Worm (Caenorhabditis elegans) whole organism, early embryonic: ENCODE measurements around the gene sra-9.

Experiments used
- B0310.2 ChIP-seq: sonication (generic microtip); optimal IDR thresholded peaks from 2 replicates; lab custom pipeline; 2016; ENCODE audit warnings: mild to moderate bottlenecking, missing genetic modification characterization, missing compliant biosample characterization
- F13C5.2 ChIP-seq: sonication (generic microtip); optimal IDR thresholded peaks from 2 replicates; lab custom pipeline; 2017; ENCODE audit warnings: mild to moderate bottlenecking, missing genetic modification characterization, inconsistent platforms, missing compliant biosample characterization
- aly-1 ChIP-seq: sonication (generic microtip); optimal IDR thresholded peaks from 2 replicates; lab custom pipeline; 2016; ENCODE audit warnings: missing genetic modification characterization, missing compliant biosample characterization
- ama-1 ChIP-seq: fragments of 150-350 bp; optimal IDR thresholded peaks from 2 replicates; lab custom pipeline; 2014
- ceh-13 ChIP-seq: fragments of 200-800 bp; sonication (Bioruptor generic); optimal IDR thresholded peaks from 2 replicates; lab custom pipeline; 2018; ENCODE audit warnings: mild to moderate bottlenecking, missing genetic modification characterization, missing compliant biosample characterization
- ceh-36 ChIP-seq: sonication (generic microtip); optimal IDR thresholded peaks from 2 replicates; lab custom pipeline; 2016; ENCODE audit warnings: missing genetic modification characterization, inconsistent platforms, missing compliant biosample characterization
- ets-7 ChIP-seq: sonication (generic microtip); optimal IDR thresholded peaks from 2 replicates; lab custom pipeline; 2016; ENCODE audit warnings: missing genotype, missing genetic modification characterization, missing compliant biosample characterization
- flt-1 ChIP-seq: fragments of 200-800 bp; sonication (Bioruptor generic); IDR thresholded peaks from 2 replicates; pipeline ENCODE4 v1.3.6; 2022; ENCODE audit warnings: missing genetic modification characterization, missing compliant biosample characterization
- hmbx-1 ChIP-seq: sonication (generic microtip); optimal IDR thresholded peaks from 2 replicates; lab custom pipeline; 2016; ENCODE audit warnings: mild to moderate bottlenecking, missing genetic modification characterization, missing compliant biosample characterization
- hmg-4 ChIP-seq: fragments of 200-800 bp; sonication (Bioruptor generic); optimal IDR thresholded peaks from 2 replicates; lab custom pipeline; 2018; ENCODE audit warnings: mild to moderate bottlenecking, missing genetic modification characterization, missing compliant biosample characterization
- hnd-1 ChIP-seq: sonication (generic microtip); optimal IDR thresholded peaks from 2 replicates; lab custom pipeline; 2016; ENCODE audit warnings: missing genetic modification characterization, missing compliant biosample characterization
- pes-1 ChIP-seq: fragments of 200-800 bp; sonication (Bioruptor generic); IDR thresholded peaks from 2 replicates; pipeline ENCODE4 v1.3.6; 2022; ENCODE audit warnings: missing genetic modification reagents, missing genetic modification characterization, missing compliant biosample characterization
- scrt-1 ChIP-seq: fragments of 200-800 bp; sonication (Bioruptor generic); IDR thresholded peaks from 2 replicates; pipeline ENCODE4 v1.3.6; 2022; ENCODE audit warnings: missing genetic modification characterization, missing compliant biosample characterization
- sea-1 ChIP-seq: fragments of 200-800 bp; sonication (Bioruptor generic); conservative IDR thresholded peaks from 2 replicates; pipeline ENCODE4 v1.3.6; 2022; ENCODE audit warnings: missing genetic modification characterization, missing compliant biosample characterization
- tbx-11 ChIP-seq: fragments of 200-800 bp; sonication (Bioruptor generic); IDR thresholded peaks from 2 replicates; pipeline ENCODE4 v1.3.6; 2022; ENCODE audit warnings: missing genetic modification characterization, missing compliant biosample characterization
- tbx-37 ChIP-seq: fragments of 200-800 bp; sonication (Bioruptor generic); conservative IDR thresholded peaks from 2 replicates; pipeline ENCODE4 v1.3.6; 2022; ENCODE audit warnings: missing genetic modification reagents, missing genetic modification characterization, missing compliant biosample characterization
- tra-4 ChIP-seq: sonication (generic microtip); optimal IDR thresholded peaks from 2 replicates; lab custom pipeline; 2017; ENCODE audit warnings: missing genetic modification characterization, missing compliant biosample characterization

sra-9 gene

ce11 chrII:9573412-9573811, 41.3 kb downstream of the sra-9 start:
- TF ChIP-seq F13C5.2 (tag; lab: Kevin White, UChicago) (no peak), ceh-13 (GFP tag; lab: Kevin White, UChicago) (no peak), tbx-11 (GFP tag; lab: Robert Waterston, UW) (no peak), sea-1 (GFP tag; lab: Robert Waterston, UW) (no peak), aly-1 (tag; lab: Kevin White, UChicago) (no peak), hnd-1 (tag; lab: Kevin White, UChicago) (no peak), tbx-37 (GFP tag; lab: Robert Waterston, UW) (no peak), ama-1 (lab: Kevin White, UChicago) (no peak), B0310.2 (tag; lab: Kevin White, UChicago) (no peak), flt-1 (GFP tag; lab: Robert Waterston, UW) (no peak), ets-7 (tag; lab: Kevin White, UChicago) (no peak), hmbx-1 (tag; lab: Kevin White, UChicago) (no peak), ceh-36 (tag; lab: Kevin White, UChicago) (no peak), pes-1 (GFP tag; lab: Robert Waterston, UW) (no peak), scrt-1 (GFP tag; lab: Robert Waterston, UW) (no peak), hmg-4 (GFP tag; lab: Kevin White, UChicago) (no peak), tra-4 (tag; lab: Kevin White, UChicago) (no peak)

- no peak for TF ChIP-seq tbx-11 (GFP tag; lab: Robert Waterston, UW)
- peak; percentile 20 for TF ChIP-seq F13C5.2 (tag; lab: Kevin White, UChicago)
- no peak for TF ChIP-seq hnd-1 (tag; lab: Kevin White, UChicago)
- TF ChIP-seq hmg-4 (GFP tag; lab: Kevin White, UChicago), result peak; percentile 39
- no peak for TF ChIP-seq sea-1 (GFP tag; lab: Robert Waterston, UW)
Observed at ce11 chrII:9574406-9574805, 42.3 kb downstream of the sra-9 start.

- no peak for TF ChIP-seq tra-4 (tag; lab: Kevin White, UChicago)
- TF ChIP-seq ets-7 (tag; lab: Kevin White, UChicago), result no peak
- no peak for TF ChIP-seq hnd-1 (tag; lab: Kevin White, UChicago)
- no peak for TF ChIP-seq aly-1 (tag; lab: Kevin White, UChicago)
- TF ChIP-seq tbx-11 (GFP tag; lab: Robert Waterston, UW), result no peak
Observed at ce11 chrII:9575670-9576069, 43.6 kb downstream of the sra-9 start, which contains the start of gene exc-7. Gene exc-7 (plus strand): TSS chrII:9575970.

DNA sequence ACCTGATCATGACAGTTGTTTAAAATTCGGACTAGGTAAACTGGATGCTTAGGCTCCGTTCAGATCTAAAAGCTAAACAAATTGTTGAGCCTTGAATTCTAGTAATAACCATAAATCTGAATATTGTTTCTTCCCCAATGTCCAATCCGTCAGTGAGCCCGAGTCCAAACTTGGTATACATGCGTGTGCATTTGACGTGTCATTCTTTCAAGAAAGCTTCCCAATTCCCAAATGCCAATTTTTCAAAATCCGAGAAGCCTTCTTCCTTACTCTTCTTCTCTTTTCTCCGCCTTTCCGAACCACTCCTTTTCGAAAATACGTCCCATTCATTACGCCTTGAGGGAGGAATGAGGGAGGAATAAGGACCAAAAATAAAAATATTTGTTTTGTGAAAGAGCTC, 44.6 kb downstream of the sra-9 start:
- TF ChIP-seq pes-1 (GFP tag; lab: Robert Waterston, UW) (no peak), F13C5.2 (tag; lab: Kevin White, UChicago) (no peak), tra-4 (tag; lab: Kevin White, UChicago) (no peak), flt-1 (GFP tag; lab: Robert Waterston, UW) (no peak), hnd-1 (tag; lab: Kevin White, UChicago) (no peak), B0310.2 (tag; lab: Kevin White, UChicago) (no peak), aly-1 (tag; lab: Kevin White, UChicago) (no peak), sea-1 (GFP tag; lab: Robert Waterston, UW) (no peak)

ce11 chrII:9577630-9578029, 45.5 kb downstream of the sra-9 start:
- TF ChIP-seq flt-1 (GFP tag; lab: Robert Waterston, UW) (no peak), hmg-4 (GFP tag; lab: Kevin White, UChicago) (no peak), tbx-37 (GFP tag; lab: Robert Waterston, UW) (no peak)

DNA sequence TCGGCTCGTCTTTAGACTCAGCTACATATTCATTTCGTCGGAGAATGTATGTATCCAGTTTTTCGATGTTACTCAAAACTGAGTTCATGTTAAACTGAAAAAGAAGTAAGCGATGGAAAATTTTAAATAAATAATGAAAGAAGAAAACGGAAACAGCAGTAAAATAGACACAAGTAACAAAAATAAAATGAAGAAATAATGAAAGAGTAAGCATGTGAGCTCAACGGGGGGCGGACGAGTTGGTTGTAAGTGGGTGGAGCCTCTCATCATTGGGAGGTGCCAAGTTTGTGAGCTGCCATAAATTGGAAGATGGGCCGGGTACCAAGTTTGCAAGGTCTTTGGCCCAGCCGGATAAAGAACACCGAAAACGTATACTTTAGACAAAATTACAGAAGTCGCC, 51.4 kb downstream of the sra-9 start, which contains the start of gene wee-1.1:
Gene wee-1.1 (minus strand): TSS at position 101 of the 400 bp plus-strand sequence.
- TF ChIP-seq F13C5.2 (tag; lab: Kevin White, UChicago), result no peak
- no peak for TF ChIP-seq sea-1 (GFP tag; lab: Robert Waterston, UW)
- no peak for TF ChIP-seq scrt-1 (GFP tag; lab: Robert Waterston, UW)
- TF ChIP-seq hmbx-1 (tag; lab: Kevin White, UChicago), result no peak
- no peak for TF ChIP-seq ets-7 (tag; lab: Kevin White, UChicago)
